Fruit fly (Drosophila melanogaster) whole organism, adult: ENCODE results near the gene Tnks.

Experiments used
- CG11617 ChIP-seq: fragments of 200-800 bp; sonication (Bioruptor generic); optimal IDR thresholded peaks from 2 replicates; lab custom pipeline; 2017; ENCODE audit warnings: mild to moderate bottlenecking, missing biosample characterization, missing genetic modification reagents, missing genetic modification characterization
- CG7045 ChIP-seq: fragments of 200-800 bp; sonication (Bioruptor generic); optimal IDR thresholded peaks from 2 replicates; lab custom pipeline; 2017; ENCODE audit warnings: missing biosample characterization, mild to moderate bottlenecking, missing genetic modification characterization
- Clk ChIP-seq: fragments of 200-800 bp; sonication (Bioruptor generic); optimal IDR thresholded peaks from 2 replicates; lab custom pipeline; 2017; ENCODE audit warnings: missing biosample characterization, missing genetic modification characterization
- cnc ChIP-seq, 2 experiments: fragments of >200 bp; optimal IDR thresholded peaks; 2 replicates each; lab custom pipeline; 2017
- tj ChIP-seq: fragments of 200-800 bp; sonication (Bioruptor generic); optimal IDR thresholded peaks from 3 replicates; lab custom pipeline; 2017; ENCODE audit warnings: missing biosample characterization, mild to moderate bottlenecking, missing genetic modification characterization, moderate library complexity
- toe ChIP-seq: fragments of 200-800 bp; sonication (Bioruptor generic); optimal IDR thresholded peaks from 2 replicates; lab custom pipeline; 2016; ENCODE audit warnings: missing biosample characterization, missing genetic modification characterization

dm6 chr3R:25609027-25609426, 52.1 kb downstream of the Tnks start, which contains the start of gene ymp:
- TF ChIP-seq CG7045 (no peak), cnc (optimal IDR thresholded peaks at IDR 0.05; lab: Kevin White, UChicago) (no peak), Clk (GFP tag; lab: Kevin White, UChicago) (no peak), CG11617 (GFP tag; lab: Kevin White, UChicago) (no peak), tj (GFP tag; lab: Kevin White, UChicago) (no peak), toe (GFP tag; lab: Kevin White, UChicago) (no peak)
